Fruit fly (Drosophila melanogaster) whole organism, embryonic: ENCODE data around the gene Sps2.

Source experiments
- Atf6 ChIP-seq: fragments of 200-800 bp; sonication (Bioruptor generic); IDR thresholded peaks from 2 replicates; pipeline ENCODE4 v1.3.6; 2022; ENCODE audit warnings: missing biosample characterization, missing genetic modification characterization
- CG10654 ChIP-seq: fragments of 200-800 bp; sonication (Bioruptor generic); optimal IDR thresholded peaks from 2 replicates; lab custom pipeline; 2016; ENCODE audit warnings: missing biosample characterization, missing genetic modification characterization
- CG11560 ChIP-seq: fragments of 200-800 bp; sonication (Bioruptor generic); IDR thresholded peaks from 3 replicates; pipeline ENCODE4 v1.3.6; 2022; ENCODE audit warnings: missing biosample characterization, missing genetic modification characterization
- CG12104 ChIP-seq: fragments of 200-800 bp; sonication (Bioruptor generic); optimal IDR thresholded peaks from 3 replicates; lab custom pipeline; 2016; ENCODE audit warnings: missing biosample characterization, missing genetic modification characterization
- CG12236 ChIP-seq: fragments of 200-800 bp; sonication (Bioruptor generic); optimal IDR thresholded peaks from 2 replicates; lab custom pipeline; 2016; ENCODE audit warnings: missing biosample characterization, missing genetic modification characterization
- CG13123 ChIP-seq: fragments of 200-800 bp; sonication (Bioruptor generic); optimal IDR thresholded peaks from 2 replicates; lab custom pipeline; 2016; ENCODE audit warnings: missing biosample characterization, missing genetic modification characterization
- CG13287 ChIP-seq: fragments of 200-800 bp; sonication (Bioruptor generic); IDR thresholded peaks from 2 replicates; pipeline ENCODE4 v1.3.6; 2022; ENCODE audit warnings: missing biosample characterization, missing genetic modification characterization; ENCODE audit not compliant: partially characterized antibody
- CG13296 ChIP-seq: fragments of 200-800 bp; sonication (Bioruptor generic); optimal IDR thresholded peaks from 3 replicates; lab custom pipeline; 2018; ENCODE audit warnings: missing biosample characterization, mild to moderate bottlenecking, missing genetic modification characterization
- CG15011 ChIP-seq: fragments of 200-800 bp; sonication (Bioruptor generic); optimal IDR thresholded peaks from 3 replicates; lab custom pipeline; 2018; ENCODE audit warnings: missing biosample characterization, mild to moderate bottlenecking, missing genetic modification characterization
- CG2199 ChIP-seq: fragments of 200-800 bp; sonication (Bioruptor generic); IDR thresholded peaks from 3 replicates; pipeline ENCODE4 v1.3.6; 2022; ENCODE audit warnings: missing biosample characterization, missing genetic modification characterization
- CG2712 ChIP-seq: fragments of 200-800 bp; optimal IDR thresholded peaks from 3 replicates; lab custom pipeline; 2019; ENCODE audit warnings: missing biosample characterization, mild to moderate bottlenecking, missing genetic modification characterization, moderate library complexity
- CG2875 ChIP-seq: fragments of 200-800 bp; sonication (Bioruptor generic); optimal IDR thresholded peaks from 2 replicates; lab custom pipeline; 2017; ENCODE audit warnings: missing biosample characterization, mild to moderate bottlenecking, missing genetic modification characterization, missing genetic modification reagents
- CG32532 ChIP-seq: fragments of 200-800 bp; sonication (Bioruptor generic); IDR thresholded peaks from 2 replicates; pipeline ENCODE4 v1.3.6; 2022; ENCODE audit warnings: missing biosample characterization, missing genetic modification characterization
- CG3847 ChIP-seq: fragments of 200-800 bp; sonication (Bioruptor generic); IDR thresholded peaks from 2 replicates; pipeline ENCODE4 v1.3.6; 2022; ENCODE audit warnings: missing biosample characterization, missing genetic modification characterization
- CG4404 ChIP-seq: fragments of 200-800 bp; sonication (Bioruptor generic); IDR thresholded peaks from 2 replicates; pipeline ENCODE4 v1.3.6; 2022; ENCODE audit warnings: missing biosample characterization, missing genetic modification characterization
- CG4424 ChIP-seq: fragments of 200-800 bp; sonication (Bioruptor generic); optimal IDR thresholded peaks from 3 replicates; lab custom pipeline; 2016; ENCODE audit warnings: missing biosample characterization, missing genetic modification characterization
- CG4730 ChIP-seq: fragments of 200-800 bp; sonication (Bioruptor generic); IDR thresholded peaks from 2 replicates; pipeline ENCODE4 v1.3.6; 2022; ENCODE audit warnings: missing biosample characterization, missing genetic modification characterization
- CG4820 ChIP-seq: fragments of 200-800 bp; sonication (Bioruptor generic); optimal IDR thresholded peaks from 3 replicates; lab custom pipeline; 2016; ENCODE audit warnings: missing biosample characterization, missing genetic modification characterization
- CG6765 ChIP-seq: fragments of 200-800 bp; sonication (Bioruptor generic); optimal IDR thresholded peaks from 3 replicates; lab custom pipeline; 2017; ENCODE audit warnings: missing biosample characterization, mild to moderate bottlenecking, missing genetic modification characterization
- CG6854 ChIP-seq: fragments of 200-800 bp; sonication (Bioruptor generic); optimal IDR thresholded peaks from 3 replicates; lab custom pipeline; 2017; ENCODE audit warnings: missing biosample characterization, mild to moderate bottlenecking, missing genetic modification characterization
- CG8359 ChIP-seq: fragments of 200-800 bp; sonication (Bioruptor generic); optimal IDR thresholded peaks from 2 replicates; lab custom pipeline; 2017; ENCODE audit warnings: missing biosample characterization, mild to moderate bottlenecking, missing genetic modification characterization, borderline replicate concordance
- CG8765 ChIP-seq: fragments of 200-800 bp; sonication (Bioruptor generic); IDR thresholded peaks from 2 replicates; pipeline ENCODE4 v1.3.6; 2022; ENCODE audit warnings: missing biosample characterization, missing genetic modification characterization
- CG8924 ChIP-seq: fragments of 200-800 bp; optimal IDR thresholded peaks from 3 replicates; lab custom pipeline; 2019; ENCODE audit warnings: missing biosample characterization, mild to moderate bottlenecking, missing genetic modification characterization, moderate library complexity
- CG9727 ChIP-seq: fragments of 200-800 bp; sonication (Bioruptor generic); optimal IDR thresholded peaks from 3 replicates; lab custom pipeline; 2017; ENCODE audit warnings: missing biosample characterization, mild to moderate bottlenecking, missing genetic modification characterization
- Dfd ChIP-seq, 2 experiments: fragments of >200 bp; optimal IDR thresholded peaks; 2 replicates each; lab custom pipeline; 2017; ENCODE audit warnings: missing biosample characterization in 2 of 2, missing genetic modification characterization in 2 of 2
- E2f2 ChIP-seq: fragments of 200-800 bp; sonication (Bioruptor generic); IDR thresholded peaks from 2 replicates; pipeline ENCODE4 v1.3.6; 2022; ENCODE audit warnings: missing biosample characterization, missing genetic modification characterization
- ERR ChIP-seq: fragments of 200-800 bp; sonication (Bioruptor generic); optimal IDR thresholded peaks from 2 replicates; lab custom pipeline; 2016; ENCODE audit warnings: missing biosample characterization, missing genetic modification characterization
- Max ChIP-seq: fragments of 200-800 bp; sonication (Bioruptor generic); optimal IDR thresholded peaks from 2 replicates; lab custom pipeline; 2016; ENCODE audit warnings: missing biosample characterization, mild to moderate bottlenecking, missing genetic modification characterization
- NFAT ChIP-seq: fragments of 200-800 bp; sonication (Bioruptor generic); IDR thresholded peaks from 2 replicates; pipeline ENCODE4 v1.3.6; 2022; ENCODE audit warnings: missing biosample characterization, missing genetic modification characterization
- NK7.1 ChIP-seq: fragments of 200-800 bp; sonication (Bioruptor generic); optimal IDR thresholded peaks from 3 replicates; lab custom pipeline; 2016; ENCODE audit warnings: missing biosample characterization, missing genetic modification characterization
- Sin3A ChIP-seq: fragments of >200 bp; optimal IDR thresholded peaks from 2 replicates; lab custom pipeline; 2018
- Six4 ChIP-seq: fragments of 200-800 bp; sonication (Bioruptor generic); optimal IDR thresholded peaks from 2 replicates; lab custom pipeline; 2016; ENCODE audit warnings: missing biosample characterization, missing genetic modification characterization
- Sox102F ChIP-seq: fragments of 200-800 bp; sonication (Bioruptor generic); optimal IDR thresholded peaks from 2 replicates; lab custom pipeline; 2018; ENCODE audit warnings: missing biosample characterization, mild to moderate bottlenecking, missing genetic modification characterization, moderate library complexity
- Tbp ChIP-seq: fragments of >200 bp; optimal IDR thresholded peaks from 2 replicates; lab custom pipeline; 2018; ENCODE audit warnings: missing biosample characterization, missing genetic modification characterization
- Xrp1 ChIP-seq: fragments of 200-800 bp; sonication (Bioruptor generic); IDR thresholded peaks from 2 replicates; pipeline ENCODE4 v1.3.6; 2022; ENCODE audit warnings: missing biosample characterization, missing genetic modification characterization
- ato ChIP-seq: fragments of 200-800 bp; sonication (Bioruptor generic); IDR thresholded peaks from 2 replicates; pipeline ENCODE4 v1.3.6; 2022; ENCODE audit warnings: missing biosample characterization, missing genetic modification characterization; ENCODE audit not compliant: partially characterized antibody
- cwo ChIP-seq: fragments of 200-800 bp; sonication (Bioruptor generic); optimal IDR thresholded peaks from 3 replicates; lab custom pipeline; 2017; ENCODE audit warnings: missing biosample characterization, missing genetic modification characterization, mild to moderate bottlenecking, moderate library complexity, missing genetic modification reagents
- dmrt11E ChIP-seq: fragments of 200-800 bp; sonication (Bioruptor generic); optimal IDR thresholded peaks from 3 replicates; lab custom pipeline; 2018; ENCODE audit warnings: missing biosample characterization, mild to moderate bottlenecking, missing genetic modification characterization, moderate library complexity
- en ChIP-seq: fragments of 200-800 bp; sonication (Bioruptor generic); optimal IDR thresholded peaks from 2 replicates; lab custom pipeline; 2016; ENCODE audit warnings: missing biosample characterization, missing genetic modification characterization
- gsb ChIP-seq: fragments of 200-800 bp; sonication (Bioruptor generic); IDR thresholded peaks from 2 replicates; pipeline ENCODE4 v1.3.6; 2022; ENCODE audit warnings: missing biosample characterization, missing genetic modification characterization
- lab ChIP-seq: fragments of 200-800 bp; sonication (Bioruptor generic); optimal IDR thresholded peaks from 3 replicates; lab custom pipeline; 2017; ENCODE audit warnings: missing biosample characterization, missing genetic modification characterization, mild to moderate bottlenecking, moderate library complexity, missing genetic modification reagents
- luna ChIP-seq: fragments of 200-800 bp; sonication (Bioruptor generic); optimal IDR thresholded peaks from 2 replicates; lab custom pipeline; 2016; ENCODE audit warnings: missing biosample characterization, missing genetic modification characterization
- phol ChIP-seq: fragments of 200-800 bp; sonication (Bioruptor generic); optimal IDR thresholded peaks from 3 replicates; lab custom pipeline; 2018; ENCODE audit warnings: missing biosample characterization, mild to moderate bottlenecking, missing genetic modification characterization, moderate library complexity
- rib ChIP-seq: fragments of 200-800 bp; sonication (Bioruptor generic); IDR thresholded peaks from 2 replicates; pipeline ENCODE4 v1.3.6; 2022; ENCODE audit warnings: missing biosample characterization, missing genetic modification characterization
- ro ChIP-seq: fragments of 200-800 bp; sonication (Bioruptor generic); IDR thresholded peaks from 2 replicates; pipeline ENCODE4 v1.3.6; 2022; ENCODE audit warnings: missing biosample characterization, missing genetic modification characterization
- salm ChIP-seq: fragments of 200-800 bp; sonication (Bioruptor generic); optimal IDR thresholded peaks from 2 replicates; lab custom pipeline; 2018; ENCODE audit warnings: missing biosample characterization, mild to moderate bottlenecking, missing genetic modification characterization
- schlank ChIP-seq: fragments of 200-800 bp; sonication (Bioruptor generic); optimal IDR thresholded peaks from 2 replicates; lab custom pipeline; 2018; ENCODE audit warnings: missing biosample characterization, mild to moderate bottlenecking, missing genetic modification characterization
- sd ChIP-seq: fragments of 200-800 bp; sonication (Bioruptor generic); optimal IDR thresholded peaks from 3 replicates; lab custom pipeline; 2018; ENCODE audit warnings: missing biosample characterization, mild to moderate bottlenecking, missing genetic modification characterization, moderate library complexity
- ttk ChIP-seq: fragments of 200-800 bp; sonication (Bioruptor generic); IDR thresholded peaks from 2 replicates; pipeline ENCODE4 v2.1.2; 2022; ENCODE audit warnings: missing biosample characterization, missing genetic modification characterization
- twi ChIP-seq: fragments of 200-800 bp; optimal IDR thresholded peaks from 2 replicates; lab custom pipeline; 2019; ENCODE audit warnings: missing biosample characterization, mild to moderate bottlenecking, missing genetic modification characterization, moderate library complexity
- unc-4 ChIP-seq: fragments of 200-800 bp; sonication (Bioruptor generic); IDR thresholded peaks from 2 replicates; pipeline ENCODE4 v1.3.6; 2022; ENCODE audit warnings: missing biosample characterization, missing genetic modification characterization; ENCODE audit not compliant: partially characterized antibody
- vfl ChIP-seq: fragments of 200-800 bp; sonication (Bioruptor generic); optimal IDR thresholded peaks from 2 replicates; lab custom pipeline; 2016; ENCODE audit warnings: missing biosample characterization, missing genetic modification characterization
- wor ChIP-seq: fragments of 200-800 bp; sonication (Bioruptor generic); IDR thresholded peaks from 2 replicates; pipeline ENCODE4 v1.3.6; 2022; ENCODE audit warnings: missing biosample characterization, missing genetic modification characterization

Sps2 gene

DNA sequence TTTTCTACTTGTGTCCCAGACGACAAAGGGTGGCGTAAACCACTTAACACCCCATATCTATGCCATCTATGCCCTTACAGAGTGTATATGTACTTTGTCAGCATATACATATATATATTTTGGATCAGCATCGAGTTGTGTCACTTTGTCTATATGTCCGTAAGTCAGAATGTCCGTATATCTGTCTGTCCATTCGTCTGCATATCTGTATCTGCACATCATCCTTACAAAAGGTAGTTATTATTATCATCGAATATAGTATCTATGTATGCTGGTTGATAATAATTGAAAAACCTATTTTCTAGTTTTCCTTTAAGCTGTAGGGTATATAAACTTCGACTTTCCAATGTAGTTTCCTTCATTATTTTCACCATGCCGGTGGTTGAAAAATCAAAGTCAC is 8.7 kb downstream of the Sps2 start (continued):
- peak; percentile 39; the same call in 1 of the 2 replicates for TF ChIP-seq Xrp1 (GFP tag; lab: Robert Waterston, UW)
- TF ChIP-seq CG6854 = no peak
- TF ChIP-seq phol (tag; lab: Kevin White, UChicago) = peak; percentile 45
- no peak for TF ChIP-seq CG11560 (tag; lab: Robert Waterston, UW)
- no peak for TF ChIP-seq Atf6 (GFP tag; lab: Robert Waterston, UW)
- TF ChIP-seq CG2875 (GFP tag; lab: Kevin White, UChicago) = peak; percentile 18
- no peak for TF ChIP-seq CG9727 (GFP tag; lab: Kevin White, UChicago)
- no peak for TF ChIP-seq lab
- TF ChIP-seq Max (GFP tag; lab: Kevin White, UChicago) = no peak
- no peak for TF ChIP-seq CG12104 (GFP tag; lab: Kevin White, UChicago)
- TF ChIP-seq CG13123 (GFP tag; lab: Kevin White, UChicago) = no peak
- TF ChIP-seq cwo (GFP tag; lab: Kevin White, UChicago) = no peak
- no peak for TF ChIP-seq CG13287 (GFP tag; lab: Robert Waterston, UW)
- TF ChIP-seq CG8765 (GFP tag; lab: Robert Waterston, UW) = no peak
- TF ChIP-seq ato (GFP tag; lab: Robert Waterston, UW) = no peak
- TF ChIP-seq CG3847 (GFP tag; lab: Robert Waterston, UW) = no peak
- TF ChIP-seq NK7.1 (GFP tag; lab: Kevin White, UChicago) = no peak
- no peak for TF ChIP-seq CG6765 (GFP tag; lab: Kevin White, UChicago)
- no peak for TF ChIP-seq en
- no peak for TF ChIP-seq wor (GFP tag; lab: Robert Waterston, UW)
- no peak for TF ChIP-seq Dfd (GFP tag; optimal IDR thresholded peaks at IDR 0.05; lab: Kevin White, UChicago)
- no peak for TF ChIP-seq CG8359 (GFP tag; lab: Kevin White, UChicago)
- TF ChIP-seq CG2199 = no peak
- no peak for TF ChIP-seq salm (tag; lab: Kevin White, UChicago)
- TF ChIP-seq gsb (GFP tag; lab: Robert Waterston, UW) = no peak
- TF ChIP-seq Tbp (GFP tag; lab: Kevin White, UChicago) = no peak
- no peak for TF ChIP-seq rib (GFP tag; lab: Robert Waterston, UW)
- TF ChIP-seq CG8924 = peak; percentile 17
- TF ChIP-seq CG4424 (GFP tag; lab: Kevin White, UChicago) = no peak
- TF ChIP-seq schlank (tag; lab: Kevin White, UChicago) = no peak
- TF ChIP-seq CG32532 (GFP tag; lab: Robert Waterston, UW) = no peak
- no peak for TF ChIP-seq NFAT (GFP tag; lab: Robert Waterston, UW)
- TF ChIP-seq CG13296 (GFP tag; lab: Kevin White, UChicago) = no peak
- TF ChIP-seq CG4730 (GFP tag; lab: Robert Waterston, UW) = 0 out of 2 replicates have a peak, but pooled peaks have one; percentile 9
- TF ChIP-seq Sin3A (lab: Kevin White, UChicago) = no peak
- peak; percentile 55 for TF ChIP-seq CG2712 (tag; lab: Kevin White, UChicago)
- TF ChIP-seq Sox102F (GFP tag; lab: Kevin White, UChicago) = no peak
- no peak for TF ChIP-seq E2f2 (GFP tag; lab: Robert Waterston, UW)
- no peak for TF ChIP-seq CG12236
- no peak for TF ChIP-seq luna (GFP tag; lab: Kevin White, UChicago)
- TF ChIP-seq CG10654 = no peak
- no peak for TF ChIP-seq ERR
- no peak for TF ChIP-seq ttk (GFP tag; lab: Robert Waterston, UW)
- TF ChIP-seq Six4 (GFP tag; lab: Kevin White, UChicago) = no peak
- TF ChIP-seq vfl = no peak
- TF ChIP-seq unc-4 (GFP tag; lab: Robert Waterston, UW) = no peak
- TF ChIP-seq ro (GFP tag; lab: Robert Waterston, UW) = no peak
- no peak for TF ChIP-seq CG4820
- no peak for TF ChIP-seq CG15011 (GFP tag; lab: Kevin White, UChicago)
- no peak for TF ChIP-seq twi (tag; lab: Kevin White, UChicago)
- no peak for TF ChIP-seq CG4404 (GFP tag; lab: Robert Waterston, UW)
- peak; percentile 65 for TF ChIP-seq dmrt11E (tag; lab: Kevin White, UChicago)
- TF ChIP-seq sd (tag; lab: Kevin White, UChicago) = no peak
